Worm (Caenorhabditis elegans): ENCODE data around the gene npr-24.

Gene npr-24

DNA sequence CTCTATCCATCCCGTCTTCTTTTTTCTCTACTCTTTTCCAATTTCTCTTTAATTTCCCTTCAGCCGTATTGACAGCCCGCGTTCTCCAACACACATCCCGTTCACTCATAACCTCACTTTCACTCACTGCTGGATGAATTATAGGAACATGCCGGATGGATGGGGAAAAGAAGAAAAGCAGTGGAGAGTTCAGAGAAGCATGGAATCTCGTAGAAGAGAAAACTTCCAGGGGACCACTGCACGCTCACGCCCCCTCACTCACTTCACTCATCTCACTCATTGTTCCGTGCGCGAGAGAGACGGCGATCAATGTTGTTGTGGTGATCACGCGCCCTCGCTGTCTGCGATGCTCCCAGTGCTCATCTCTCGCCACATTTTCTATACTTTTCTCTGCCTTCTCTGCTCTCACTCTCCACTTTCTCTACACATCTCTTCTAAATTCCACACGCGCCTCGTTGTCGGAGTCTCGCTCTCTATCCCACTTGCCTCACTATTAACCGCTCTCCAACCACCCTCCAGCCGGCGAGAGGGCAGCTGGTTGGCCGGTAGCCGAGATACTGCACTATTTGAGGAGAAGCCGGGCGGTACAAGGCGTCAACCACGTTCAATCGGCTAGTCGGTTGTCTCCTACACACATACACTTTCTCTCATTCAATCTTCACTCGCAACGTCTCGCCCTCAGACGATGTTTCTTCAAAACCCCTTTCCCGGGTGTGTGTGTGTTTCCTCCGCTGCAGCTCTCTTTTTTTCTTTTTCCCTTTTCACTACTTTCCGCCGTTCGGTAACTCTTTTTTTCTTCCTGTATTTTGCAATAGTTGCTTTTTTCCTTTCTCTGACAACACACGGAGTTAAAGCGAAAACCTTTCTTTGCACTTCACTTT lies 6.7 kb downstream of the npr-24 start (continued):
- TF ChIP-seq ama-1 (optimal IDR thresholded peaks at IDR 0.05) (peak; percentile 44), sma-9 (GFP tag; optimal IDR thresholded peaks at IDR 0.05) (peak; percentile 93), sma-9 (tag; optimal IDR thresholded peaks at IDR 0.05) (no peak), nhr-12 (tag; optimal IDR thresholded peaks at IDR 0.05) (no peak), C34F6.9 (tag; optimal IDR thresholded peaks at IDR 0.05) (peak; percentile 87), lin-39 (tag; optimal IDR thresholded peaks at IDR 0.05) (peak; percentile 57), Y55F3AM.14 (GFP tag; optimal IDR thresholded peaks at IDR 0.05) (peak; percentile 93), sem-4 (tag; optimal IDR thresholded peaks at IDR 0.05) (peak; percentile 88)

DNA sequence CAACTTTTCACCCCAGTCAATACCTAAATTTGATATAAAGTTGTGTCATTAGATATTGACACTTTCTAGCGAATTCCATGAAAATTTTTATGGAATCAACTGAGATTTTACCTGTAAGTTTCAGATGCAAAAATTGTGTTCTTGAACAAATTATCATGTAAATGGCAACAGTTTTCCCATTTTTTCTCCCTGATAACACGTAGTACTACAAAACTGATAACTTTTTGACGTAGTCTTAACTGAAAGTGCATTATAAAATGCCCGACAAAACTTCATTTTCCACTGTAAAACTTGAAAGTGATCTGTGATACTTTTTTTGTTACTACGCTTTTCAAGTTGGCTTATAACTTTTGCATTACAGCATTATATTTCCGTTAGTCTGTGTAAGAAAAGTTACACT lies 8.0 kb downstream of the npr-24 start:
- peak; percentile 44 for TF ChIP-seq fos-1 (tag; optimal IDR thresholded peaks at IDR 0.05)
- no peak for TF ChIP-seq nhr-12 (tag; optimal IDR thresholded peaks at IDR 0.05)

DNA sequence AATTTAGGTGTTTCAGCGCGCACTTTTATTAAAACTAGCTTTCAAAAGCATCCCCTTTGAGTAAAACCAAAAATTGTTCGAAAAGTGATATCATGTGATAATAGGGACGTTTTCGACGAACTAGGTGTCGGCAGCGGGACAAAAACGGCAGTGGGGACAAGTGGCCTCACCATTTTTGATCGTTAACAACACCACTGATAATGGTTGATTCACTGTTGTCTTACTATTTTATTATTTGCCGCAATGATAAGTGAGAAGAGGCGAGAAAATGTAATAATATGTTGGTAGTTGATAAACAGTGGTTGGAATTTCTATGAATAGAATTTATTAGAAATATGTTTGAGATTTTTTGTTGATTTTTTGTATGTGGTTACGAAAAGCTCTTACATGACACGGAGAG lies 10.7 kb downstream of the npr-24 start:
- TF ChIP-seq sma-3 (GFP tag; optimal IDR thresholded peaks at IDR 0.05) = peak; percentile 61
- peak; percentile 78 for TF ChIP-seq fos-1 (tag; optimal IDR thresholded peaks at IDR 0.05)
- peak; percentile 13 for TF ChIP-seq nhr-25 (tag; optimal IDR thresholded peaks at IDR 0.05)
- peak; percentile 70 for TF ChIP-seq sma-9 (GFP tag; optimal IDR thresholded peaks at IDR 0.05)
- no peak for TF ChIP-seq sma-9 (tag; optimal IDR thresholded peaks at IDR 0.05)
- no peak for TF ChIP-seq crh-2 (tag; optimal IDR thresholded peaks at IDR 0.05)

DNA sequence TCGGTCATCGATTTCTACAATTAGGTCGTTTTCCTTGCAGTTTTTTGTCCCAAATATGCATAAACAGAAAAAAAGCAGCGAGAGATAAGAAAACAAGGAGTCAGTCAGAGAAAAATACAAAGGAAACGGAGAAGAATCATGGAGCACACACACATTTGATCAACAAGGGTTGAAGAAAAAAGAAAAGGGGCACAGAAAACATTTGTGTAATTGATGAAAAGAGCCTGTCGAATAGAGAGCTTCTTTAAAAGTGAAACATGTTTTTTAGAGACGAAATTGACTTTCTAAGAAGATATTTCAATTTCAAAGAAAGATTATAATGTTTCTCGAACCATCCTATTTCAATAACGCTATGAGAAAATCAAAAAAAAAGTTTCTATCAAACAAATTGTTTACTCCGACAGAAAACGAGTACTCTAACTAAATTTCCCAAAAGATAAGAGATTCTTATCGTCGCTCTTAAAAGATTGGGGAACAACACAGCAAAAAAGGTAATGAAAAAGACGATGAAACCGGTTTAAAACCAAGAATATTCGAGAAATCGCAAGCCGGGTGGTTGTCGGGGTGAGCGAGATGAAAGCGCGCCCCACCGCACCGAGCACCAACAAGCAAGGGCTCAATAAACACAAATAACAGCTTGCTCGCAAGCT lies 12.0 kb downstream of the npr-24 start, which contains the start of gene tps-1:
Gene tps-1 (minus strand): TSS at position 14 of the 650 bp plus-strand sequence.
- TF ChIP-seq lsy-2 (tag; optimal IDR thresholded peaks at IDR 0.05) (peak in 1 of 2 experiments; percentile 2), fos-1 (tag; optimal IDR thresholded peaks at IDR 0.05) (peak; percentile 30), sma-9 (GFP tag; optimal IDR thresholded peaks at IDR 0.05) (peak; percentile 6), sma-9 (tag; optimal IDR thresholded peaks at IDR 0.05) (no peak), ZK546.5 (tag; optimal IDR thresholded peaks at IDR 0.05) (no peak), unc-55 (GFP tag; optimal IDR thresholded peaks at IDR 0.05) (peak; percentile 3), C34F6.9 (tag; optimal IDR thresholded peaks at IDR 0.05) (peak; percentile 31), sma-3 (GFP tag; optimal IDR thresholded peaks at IDR 0.05) (peak; percentile 52), ceh-16 (tag; optimal IDR thresholded peaks at IDR 0.05) (no peak), nhr-25 (tag; optimal IDR thresholded peaks at IDR 0.05) (peak; percentile 50)

DNA sequence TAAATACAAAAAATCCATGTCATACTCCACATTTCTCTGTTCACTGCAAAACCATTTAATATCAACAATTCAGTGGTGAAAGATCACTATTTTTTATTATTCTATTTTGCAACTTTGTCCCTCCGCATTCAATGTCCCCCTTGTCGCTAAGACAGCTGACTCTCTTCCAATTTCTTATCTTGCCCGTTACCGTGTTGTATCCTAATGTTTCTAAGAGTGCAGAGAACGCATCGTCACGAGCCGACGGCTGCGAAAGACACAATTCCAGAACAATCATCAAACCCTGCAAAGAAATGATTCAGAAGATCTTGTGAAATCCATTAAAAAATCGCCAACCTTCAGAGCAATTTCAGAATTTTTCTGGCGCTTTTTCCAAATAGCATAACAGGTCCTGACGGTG lies 13.7 kb downstream of the npr-24 start:
- peak; percentile 38 for TF ChIP-seq F13H6.1 (tag; optimal IDR thresholded peaks at IDR 0.05)
- no peak for TF ChIP-seq dmd-4 (tag; optimal IDR thresholded peaks at IDR 0.05)
- no peak for TF ChIP-seq nhr-11 (tag; optimal IDR thresholded peaks at IDR 0.05)
- no peak for TF ChIP-seq ztf-1 (GFP tag; conservative IDR thresholded peaks at IDR 0.05)
- TF ChIP-seq C34F6.9 (tag; optimal IDR thresholded peaks at IDR 0.05) = no peak
- TF ChIP-seq mbf-1 (tag; optimal IDR thresholded peaks at IDR 0.05) = no peak
- TF ChIP-seq nhr-129 (tag; optimal IDR thresholded peaks at IDR 0.05) = peak; percentile 63
- peak; percentile 76 for TF ChIP-seq sma-9 (GFP tag; optimal IDR thresholded peaks at IDR 0.05)
- TF ChIP-seq sma-9 (tag; optimal IDR thresholded peaks at IDR 0.05) = no peak
- TF ChIP-seq lin-13 (GFP tag; optimal IDR thresholded peaks at IDR 0.05) = no peak
- peak; percentile 14 for TF ChIP-seq fos-1 (tag; optimal IDR thresholded peaks at IDR 0.05)
- no peak for TF ChIP-seq egl-27 (tag; optimal IDR thresholded peaks at IDR 0.05)
- no peak for TF ChIP-seq zag-1 (tag; optimal IDR thresholded peaks at IDR 0.05)
- no peak for TF ChIP-seq nhr-12 (tag; optimal IDR thresholded peaks at IDR 0.05)
- peak; percentile 1 for TF ChIP-seq gmeb-1 (tag; optimal IDR thresholded peaks at IDR 0.05)
- no peak for TF ChIP-seq blmp-1 (tag; optimal IDR thresholded peaks at IDR 0.05; ENCODE audit: insufficient read depth)
- TF ChIP-seq ZK546.5 (tag; optimal IDR thresholded peaks at IDR 0.05) = no peak
- no peak for TF ChIP-seq unc-55 (GFP tag; optimal IDR thresholded peaks at IDR 0.05)
- TF ChIP-seq lsy-2 (tag; optimal IDR thresholded peaks at IDR 0.05) = peak in 1 of 2 experiments; percentile 35
- TF ChIP-seq Y55F3AM.14 (GFP tag; optimal IDR thresholded peaks at IDR 0.05) = no peak
- TF ChIP-seq elt-1 (tag; optimal IDR thresholded peaks at IDR 0.05) = no peak
- peak; percentile 26 for TF ChIP-seq crh-2 (tag; optimal IDR thresholded peaks at IDR 0.05)
- TF ChIP-seq nhr-10 (tag; optimal IDR thresholded peaks at IDR 0.05) = no peak

All from whole organism, L2 larva.